Worm (Caenorhabditis elegans) whole organism, L4 larva: Measurements from ENCODE around the gene C45G9.6.
A peak's percentile ranks its signal among the peaks of the same experiment; 100 is the strongest.

Source experiments
- F26F4.8 ChIP-seq: fragments of 200-800 bp; sonication (Bioruptor generic); conservative IDR thresholded peaks from 2 replicates; pipeline ENCODE4 v1.3.6; 2022; ENCODE audit warnings: missing genetic modification characterization, missing compliant biosample characterization
- F49E8.2 ChIP-seq: sonication (generic microtip); optimal IDR thresholded peaks from 2 replicates; lab custom pipeline; 2016; ENCODE audit warnings: missing compliant biosample characterization, mild to moderate bottlenecking, missing genetic modification characterization, borderline replicate concordance
- T20F7.1 ChIP-seq: fragments of 200-800 bp; sonication (Bioruptor generic); optimal IDR thresholded peaks from 2 replicates; lab custom pipeline; 2018; ENCODE audit warnings: mild to moderate bottlenecking, missing genetic modification characterization, missing compliant biosample characterization
- T26A8.4 ChIP-seq: fragments of 200-800 bp; sonication (Bioruptor generic); IDR thresholded peaks from 2 replicates; pipeline ENCODE4 v1.3.6; 2022; ENCODE audit warnings: missing genetic modification characterization, missing compliant biosample characterization
- Y48G9A.11 ChIP-seq: fragments of 200-800 bp; sonication (Bioruptor generic); IDR thresholded peaks from 2 replicates; pipeline ENCODE4 v1.3.6; 2022; ENCODE audit warnings: missing genetic modification reagents, missing genetic modification characterization, missing compliant biosample characterization
- ZK546.5 ChIP-seq, 2 experiments: sonication (generic microtip); optimal IDR thresholded peaks; 2 replicates each; lab custom pipeline; 2017; ENCODE audit warnings: missing biosample characterization in 2 of 2, missing genetic modification characterization in 2 of 2
- aha-1 ChIP-seq: fragments of 150-350 bp; peaks from one replicate; lab custom pipeline; 2014; ENCODE audit warnings: missing biosample characterization, missing genetic modification characterization
- arid-1 ChIP-seq: fragments of 200-800 bp; sonication (Bioruptor generic); conservative IDR thresholded peaks from 2 replicates; pipeline ENCODE4 v1.3.6; 2022; ENCODE audit warnings: missing genetic modification reagents, missing genetic modification characterization, missing compliant biosample characterization
- ceh-20 ChIP-seq: fragments of 200-800 bp; sonication (Bioruptor generic); IDR thresholded peaks from 2 replicates; pipeline ENCODE4 v1.3.6; 2022; ENCODE audit warnings: missing genetic modification reagents, missing genetic modification characterization, missing compliant biosample characterization
- ceh-28 ChIP-seq: fragments of 150-350 bp; optimal IDR thresholded peaks from 2 replicates; lab custom pipeline; 2014; ENCODE audit warnings: missing biosample characterization, missing genetic modification reagents, missing genetic modification characterization
- ceh-32 ChIP-seq: sonication (generic microtip); optimal IDR thresholded peaks from 2 replicates; lab custom pipeline; 2016; ENCODE audit warnings: mild to moderate bottlenecking, missing genetic modification characterization, missing compliant biosample characterization; ENCODE audit not compliant: poor library complexity
- ceh-44 ChIP-seq: fragments of 200-800 bp; sonication (Bioruptor generic); IDR thresholded peaks from 2 replicates; pipeline ENCODE4 v1.3.6; 2022; ENCODE audit warnings: missing genetic modification reagents, missing genetic modification characterization, missing compliant biosample characterization
- ceh-82 ChIP-seq: sonication (generic microtip); optimal IDR thresholded peaks from 2 replicates; lab custom pipeline; 2017; ENCODE audit warnings: missing biosample characterization, missing genetic modification characterization
- ces-1 ChIP-seq: fragments of 150-350 bp; sonication (generic microtip); optimal IDR thresholded peaks from 4 replicates; lab custom pipeline; 2014; ENCODE audit warnings: missing biosample characterization, missing genetic modification reagents, missing genetic modification characterization
- ctbp-1 ChIP-seq: fragments of 200-800 bp; sonication (Bioruptor generic); IDR thresholded peaks from 2 replicates; pipeline ENCODE4 v1.3.6; 2022; ENCODE audit warnings: missing genetic modification reagents, missing genetic modification characterization, missing compliant biosample characterization
- daf-12 ChIP-seq: fragments of 150-350 bp; optimal IDR thresholded peaks from 2 replicates; lab custom pipeline; 2014; ENCODE audit warnings: missing biosample characterization, missing genetic modification reagents, missing genetic modification characterization
- dmd-6 ChIP-seq: fragments of 200-800 bp; sonication (Bioruptor generic); IDR thresholded peaks from 2 replicates; pipeline ENCODE4 v1.3.6; 2022; ENCODE audit warnings: missing genetic modification reagents, missing genetic modification characterization, missing compliant biosample characterization
- dpl-1 ChIP-seq: fragments of 150-350 bp; optimal IDR thresholded peaks from 2 replicates; lab custom pipeline; 2014; ENCODE audit warnings: missing biosample characterization, missing genetic modification reagents, missing genetic modification characterization
- fkh-10 ChIP-seq: fragments of 150-350 bp; optimal IDR thresholded peaks from 2 replicates; lab custom pipeline; 2014; ENCODE audit warnings: missing biosample characterization, missing genetic modification reagents, missing genetic modification characterization
- fos-1 ChIP-seq: fragments of 150-350 bp; optimal IDR thresholded peaks from 2 replicates; lab custom pipeline; 2014; ENCODE audit warnings: missing biosample characterization, missing genetic modification characterization
- hlh-11 ChIP-seq: fragments of 200-800 bp; sonication (Bioruptor generic); optimal IDR thresholded peaks from 2 replicates; lab custom pipeline; 2018; ENCODE audit warnings: mild to moderate bottlenecking, missing genetic modification characterization, missing compliant biosample characterization
- hlh-30 ChIP-seq: sonication (generic microtip); optimal IDR thresholded peaks from 2 replicates; lab custom pipeline; 2017; ENCODE audit warnings: antibody characterized with exemption, mild to moderate bottlenecking, missing genetic modification characterization, missing compliant biosample characterization; ENCODE audit not compliant: insufficient read depth
- hmg-1.1 ChIP-seq: fragments of 200-800 bp; sonication (Bioruptor generic); IDR thresholded peaks from 2 replicates; pipeline ENCODE4 v1.3.6; 2022; ENCODE audit warnings: missing genetic modification reagents, missing genetic modification characterization, missing compliant biosample characterization
- jun-1 ChIP-seq: fragments of 150-350 bp; optimal IDR thresholded peaks from 2 replicates; lab custom pipeline; 2014; ENCODE audit warnings: missing biosample characterization, missing genetic modification reagents, missing genetic modification characterization
- lin-1 ChIP-seq: fragments of 200-800 bp; sonication (Bioruptor generic); IDR thresholded peaks from 2 replicates; pipeline ENCODE4 v1.3.6; 2022; ENCODE audit warnings: missing genetic modification reagents, missing genetic modification characterization, missing compliant biosample characterization
- lin-13 ChIP-seq: fragments of 150-350 bp; optimal IDR thresholded peaks from 2 replicates; lab custom pipeline; 2014; ENCODE audit warnings: missing biosample characterization, missing genetic modification reagents, missing genetic modification characterization
- lin-29 ChIP-seq: fragments of 200-800 bp; sonication (Bioruptor generic); IDR thresholded peaks from 2 replicates; pipeline ENCODE4 v1.3.6; 2022; ENCODE audit warnings: missing genetic modification reagents, missing genetic modification characterization, missing compliant biosample characterization
- lsy-2 ChIP-seq, 2 experiments: fragments of 150-350 bp in 1 of 2; sonication (generic microtip) in 1 of 2; optimal IDR thresholded peaks; 2 replicates each; lab custom pipeline; 2014 to 2017; ENCODE audit warnings: missing biosample characterization in 2 of 2, missing genetic modification characterization in 2 of 2
- mdl-1 ChIP-seq, 2 experiments: fragments of 150-350 bp in 1 of 2; sonication (generic microtip) in 1 of 2; optimal IDR thresholded peaks; 2 replicates each; lab custom pipeline; 2014 to 2017; ENCODE audit warnings: missing biosample characterization in 2 of 2, missing genetic modification characterization in 2 of 2
- mdt-29 ChIP-seq: fragments of 200-800 bp; sonication (Bioruptor generic); IDR thresholded peaks from 2 replicates; pipeline ENCODE4 v1.3.6; 2022; ENCODE audit warnings: missing genetic modification reagents, missing genetic modification characterization, missing compliant biosample characterization
- mes-2 ChIP-seq: sonication (generic microtip); optimal IDR thresholded peaks from 2 replicates; lab custom pipeline; 2016; ENCODE audit warnings: missing genotype, mild to moderate bottlenecking, missing genetic modification characterization, missing compliant biosample characterization; ENCODE audit not compliant: poor library complexity, severe bottlenecking
- mxl-3 ChIP-seq: fragments of 200-800 bp; sonication (Bioruptor generic); optimal IDR thresholded peaks from 2 replicates; lab custom pipeline; 2018; ENCODE audit warnings: mild to moderate bottlenecking, missing genetic modification characterization, missing compliant biosample characterization
- nhr-10 ChIP-seq: fragments of 150-350 bp; optimal IDR thresholded peaks from 2 replicates; lab custom pipeline; 2014; ENCODE audit warnings: missing biosample characterization, missing genetic modification characterization
- nhr-11 ChIP-seq: fragments of 150-350 bp; optimal IDR thresholded peaks from 2 replicates; lab custom pipeline; 2014; ENCODE audit warnings: missing biosample characterization, missing genetic modification characterization
- nhr-237 ChIP-seq: sonication (generic microtip); optimal IDR thresholded peaks from 2 replicates; lab custom pipeline; 2017; ENCODE audit warnings: missing biosample characterization, missing genetic modification characterization
- nhr-48 ChIP-seq: sonication (generic microtip); optimal IDR thresholded peaks from 2 replicates; lab custom pipeline; 2016; ENCODE audit warnings: mild to moderate bottlenecking, missing genetic modification characterization, missing compliant biosample characterization
- nhr-6 ChIP-seq: fragments of 150-350 bp; optimal IDR thresholded peaks from 2 replicates; lab custom pipeline; 2014; ENCODE audit warnings: missing biosample characterization, missing genetic modification characterization
- pha-4 ChIP-seq, 2 experiments: fragments of 150-350 bp in 1 of 2; fragments of 200-800 bp in 1 of 2; sonication (Bioruptor generic) in 1 of 2; IDR thresholded peaks in 1 of 2; optimal IDR thresholded peaks in 1 of 2; 2 replicates each; pipeline versions ENCODE4 v1.3.6 to Lab custom; 2014 to 2022; ENCODE audit warnings: missing genetic modification characterization in 2 of 2, missing genetic modification reagents in 2 of 2, missing biosample characterization in 1 of 2, missing compliant biosample characterization in 1 of 2
- pqm-1 ChIP-seq: sonication (generic microtip); optimal IDR thresholded peaks from 2 replicates; lab custom pipeline; 2017; ENCODE audit warnings: missing biosample characterization, missing genetic modification characterization
- saeg-2 ChIP-seq: fragments of 200-800 bp; sonication (Bioruptor generic); IDR thresholded peaks from 2 replicates; pipeline ENCODE4 v1.3.6; 2022; ENCODE audit warnings: missing genetic modification reagents, missing genetic modification characterization, missing compliant biosample characterization
- sdz-12 ChIP-seq: fragments of 200-800 bp; sonication (Bioruptor generic); optimal IDR thresholded peaks from 2 replicates; lab custom pipeline; 2018; ENCODE audit warnings: mild to moderate bottlenecking, missing genetic modification characterization, missing compliant biosample characterization
- set-16 ChIP-seq: fragments of 200-800 bp; sonication (Bioruptor generic); IDR thresholded peaks from 2 replicates; pipeline ENCODE4 v1.3.6; 2022; ENCODE audit warnings: missing genetic modification reagents, missing genetic modification characterization, missing compliant biosample characterization
- skn-1 ChIP-seq: fragments of 150-350 bp; optimal IDR thresholded peaks from 2 replicates; lab custom pipeline; 2014; ENCODE audit warnings: missing biosample characterization, missing genetic modification characterization
- snpc-4 ChIP-seq: fragments of 150-350 bp; optimal IDR thresholded peaks from 2 replicates; lab custom pipeline; 2014; ENCODE audit warnings: missing biosample characterization, missing genetic modification characterization
- tra-1 ChIP-seq: fragments of 200-800 bp; sonication (Bioruptor generic); IDR thresholded peaks from 2 replicates; pipeline ENCODE4 v1.3.6; 2022; ENCODE audit warnings: missing genetic modification reagents, missing genetic modification characterization, missing compliant biosample characterization
- unc-130 ChIP-seq: sonication (generic microtip); optimal IDR thresholded peaks from 2 replicates; lab custom pipeline; 2016; ENCODE audit warnings: missing genetic modification reagents, missing genetic modification characterization, missing compliant biosample characterization
- vab-7 ChIP-seq: fragments of 200-800 bp; sonication (Bioruptor generic); IDR thresholded peaks from 2 replicates; pipeline ENCODE4 v1.3.6; 2022; ENCODE audit warnings: missing genetic modification reagents, missing genetic modification characterization, missing compliant biosample characterization

The C45G9.6 gene

ce11 chrIII:5024393-5024964 is 11.8 kb upstream of the C45G9.6 start, which contains the start of gene pcf-11 (continued):
- TF ChIP-seq mxl-3 = peak; percentile 81
- TF ChIP-seq, all 104 proteins: peak for 25

ce11 chrIII:5025136-5025629 is 11.1 kb upstream of the C45G9.6 start:
- no peak for TF ChIP-seq F26F4.8 (GFP tag; lab: Robert Waterston, UW)
- TF ChIP-seq pqm-1 (tag; lab: Kevin White, UChicago) = no peak
- TF ChIP-seq fkh-10 = no peak
- TF ChIP-seq snpc-4 (tag; lab: Kevin White, UChicago) = no peak
- no peak for TF ChIP-seq nhr-11 (tag; lab: Kevin White, UChicago)
- peak; percentile 8 for TF ChIP-seq jun-1
- no peak for TF ChIP-seq ceh-82 (tag; lab: Kevin White, UChicago)
- TF ChIP-seq nhr-10 (tag; lab: Kevin White, UChicago) = no peak
- TF ChIP-seq nhr-48 (tag; lab: Kevin White, UChicago) = no peak
- peak; percentile 15 for TF ChIP-seq hlh-11 (tag; lab: Kevin White, UChicago)
- TF ChIP-seq T20F7.1 = peak; percentile 62
- TF ChIP-seq set-16 (GFP tag; lab: Robert Waterston, UW) = no peak
- TF ChIP-seq ceh-28 (tag; lab: Kevin White, UChicago) = no peak
- 0 out of 2 replicates have a peak, but pooled peaks have one; percentile 43 for TF ChIP-seq mdt-29 (GFP tag; lab: Robert Waterston, UW)
- TF ChIP-seq saeg-2 (GFP tag; lab: Robert Waterston, UW) = no peak
- TF ChIP-seq mxl-3 = no peak
- TF ChIP-seq unc-130 = no peak
- no peak for TF ChIP-seq lin-29
- peak; percentile 72 for TF ChIP-seq pha-4 (GFP tag; IDR thresholded peaks at IDR 0.05; lab: Robert Waterston, UW)
- TF ChIP-seq pha-4 (tag; optimal IDR thresholded peaks at IDR 0.05; lab: Kevin White, UChicago) = no peak
- TF ChIP-seq F49E8.2 (tag; lab: Kevin White, UChicago) = no peak
- peak; percentile 20; the same call in 1 of the 2 replicates for TF ChIP-seq ceh-20 (GFP tag; lab: Robert Waterston, UW)
- TF ChIP-seq mes-2 (tag; lab: Kevin White, UChicago) = no peak
- peak; percentile 49 for TF ChIP-seq dmd-6 (GFP tag; lab: Robert Waterston, UW)
- TF ChIP-seq skn-1 = no peak
- TF ChIP-seq lsy-2 (tag; optimal IDR thresholded peaks at IDR 0.05; lab: Kevin White, UChicago) = peak in 1 of 2 experiments; percentile 55
- TF ChIP-seq ces-1 (GFP tag; lab: Kevin White, UChicago) = no peak
- no peak for TF ChIP-seq nhr-237 (tag; lab: Kevin White, UChicago)
- TF ChIP-seq mdl-1 (tag; optimal IDR thresholded peaks at IDR 0.05; lab: Kevin White, UChicago) = no peak
- 0 out of 2 replicates have a peak, but pooled peaks have one; percentile 30 for TF ChIP-seq hmg-1.1
- TF ChIP-seq dpl-1 (GFP tag; lab: Kevin White, UChicago) = peak; percentile 20
- 0 out of 2 replicates have a peak, but pooled peaks have one; percentile 18 for TF ChIP-seq lin-1 (GFP tag; lab: Robert Waterston, UW)
- TF ChIP-seq lin-13 = no peak
- TF ChIP-seq ctbp-1 (GFP tag; lab: Robert Waterston, UW) = 0 out of 2 replicates have a peak, but pooled peaks have one; percentile 8
- TF ChIP-seq aha-1 = peak; percentile 80
- 0 out of 2 replicates have a peak, but pooled peaks have one; percentile 13 for TF ChIP-seq tra-1
- peak; percentile 17; the same call in 1 of the 2 replicates for TF ChIP-seq Y48G9A.11 (GFP tag; lab: Robert Waterston, UW)
- TF ChIP-seq fos-1 (tag; lab: Kevin White, UChicago) = no peak
- no peak for TF ChIP-seq ceh-44
- TF ChIP-seq arid-1 = no peak
- no peak for TF ChIP-seq nhr-6
- TF ChIP-seq daf-12 = no peak
- TF ChIP-seq sdz-12 (GFP tag; lab: Kevin White, UChicago) = peak; percentile 41
- peak; percentile 60 for TF ChIP-seq T26A8.4 (GFP tag; lab: Robert Waterston, UW)
- TF ChIP-seq ZK546.5 (tag; optimal IDR thresholded peaks at IDR 0.05; lab: Kevin White, UChicago) = no peak
- TF ChIP-seq vab-7 (GFP tag; lab: Robert Waterston, UW) = no peak; the same call in 1 of the 2 replicates
- TF ChIP-seq ceh-32 (tag; lab: Kevin White, UChicago) = no peak
- TF ChIP-seq hlh-30 (tag; lab: Kevin White, UChicago) = no peak
